Worm (Caenorhabditis elegans): ENCODE data around the gene srh-72.

DNA sequence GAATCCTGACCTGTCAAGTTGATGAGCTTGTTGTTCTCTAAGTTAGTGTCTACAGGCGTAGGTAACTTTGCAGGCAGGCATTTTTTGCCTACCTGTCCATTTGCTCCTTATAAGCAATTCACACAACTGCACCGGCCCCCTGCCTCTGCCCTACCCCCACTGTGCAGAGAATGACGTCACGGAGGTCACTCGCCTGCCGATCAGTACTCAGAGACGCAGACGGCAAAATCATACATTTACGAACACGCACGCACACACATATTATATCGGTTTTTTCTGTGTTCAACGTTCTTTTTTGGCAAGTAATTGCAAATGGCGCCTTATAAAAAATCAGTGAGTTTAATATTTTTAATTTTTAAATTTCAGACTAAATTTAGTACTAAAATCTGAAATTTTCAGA lies 23.1 kb upstream of the srh-72 start, which contains the start of gene duxl-1:
- TF ChIP-seq him-1 (tag; optimal IDR thresholded peaks at IDR 0.05) (no peak), W03F9.2 (tag; optimal IDR thresholded peaks at IDR 0.05) (no peak)
